Worm (Caenorhabditis elegans): ENCODE results near the gene F26C11.3.

DNA sequence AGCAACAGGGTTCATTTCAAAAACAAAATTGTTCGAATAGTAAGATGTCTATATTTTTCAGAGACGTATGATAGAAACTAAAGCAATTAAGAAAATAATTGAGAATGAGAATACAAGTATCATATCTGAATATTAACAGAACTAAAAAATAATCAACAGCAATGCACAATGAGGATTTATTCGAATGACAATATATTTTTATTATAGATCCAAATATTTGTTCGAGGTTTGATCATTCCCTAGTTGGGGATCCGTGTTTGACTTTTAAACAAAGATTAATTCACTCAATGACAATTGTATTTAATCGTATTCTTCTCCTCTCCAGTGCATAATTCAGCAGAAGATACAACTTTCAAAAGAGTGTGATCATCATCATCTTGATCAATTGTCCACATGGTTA is 52.8 kb downstream of the F26C11.3 start, which contains the start of gene C08H9.18:
- TF ChIP-seq ref-1 (GFP tag; conservative IDR thresholded peaks at IDR 0.05): no peak
- no peak for TF ChIP-seq ztf-29 (GFP tag; IDR thresholded peaks at IDR 0.05)
- TF ChIP-seq flt-1 (GFP tag; IDR thresholded peaks at IDR 0.05): no peak
- no peak for TF ChIP-seq cog-1 (tag; optimal IDR thresholded peaks at IDR 0.05)
- no peak for TF ChIP-seq tab-1 (GFP tag; IDR thresholded peaks at IDR 0.05)
- no peak for TF ChIP-seq klf-2 (GFP tag; conservative IDR thresholded peaks at IDR 0.05)
- TF ChIP-seq med-1 (GFP tag; optimal IDR thresholded peaks at IDR 0.05; ENCODE audit: insufficient read depth): no peak
- TF ChIP-seq T22C8.4 (GFP tag; IDR thresholded peaks at IDR 0.05): no peak
